Worm (Caenorhabditis elegans): ENCODE measurements around the gene clec-178.

Gene clec-178

ce11 chrIV:5657126-5657666 lies 3.4 kb downstream of the clec-178 start:
- TF ChIP-seq flt-1 (GFP tag; IDR thresholded peaks at IDR 0.05) (no peak), cog-1 (tag; optimal IDR thresholded peaks at IDR 0.05) (peak; percentile 26)

- TF ChIP-seq ztf-23 (GFP tag; IDR thresholded peaks at IDR 0.05) (no peak), cog-1 (tag; optimal IDR thresholded peaks at IDR 0.05) (no peak), T22C8.4 (GFP tag; IDR thresholded peaks at IDR 0.05) (no peak), klf-2 (GFP tag; conservative IDR thresholded peaks at IDR 0.05) (no peak), tab-1 (GFP tag; IDR thresholded peaks at IDR 0.05) (no peak), med-1 (GFP tag; optimal IDR thresholded peaks at IDR 0.05; ENCODE audit: insufficient read depth) (no peak), flt-1 (GFP tag; IDR thresholded peaks at IDR 0.05) (no peak), ztf-29 (GFP tag; IDR thresholded peaks at IDR 0.05) (no peak), ref-1 (GFP tag; conservative IDR thresholded peaks at IDR 0.05) (no peak)
These were observed 4.5 kb downstream of the clec-178 start for ce11 chrIV:5658225-5658624.

ce11 chrIV:5658897-5659296 lies 5.1 kb downstream of the clec-178 start:
- TF ChIP-seq ztf-29 (GFP tag; IDR thresholded peaks at IDR 0.05) (no peak), flt-1 (GFP tag; IDR thresholded peaks at IDR 0.05) (no peak), tab-1 (GFP tag; IDR thresholded peaks at IDR 0.05) (no peak), T22C8.4 (GFP tag; IDR thresholded peaks at IDR 0.05) (no peak), ztf-23 (GFP tag; IDR thresholded peaks at IDR 0.05) (no peak), klf-2 (GFP tag; conservative IDR thresholded peaks at IDR 0.05) (no peak), med-1 (GFP tag; optimal IDR thresholded peaks at IDR 0.05; ENCODE audit: insufficient read depth) (no peak), cog-1 (tag; optimal IDR thresholded peaks at IDR 0.05) (no peak), ref-1 (GFP tag; conservative IDR thresholded peaks at IDR 0.05) (no peak)

ce11 chrIV:5659461-5659860 lies 5.7 kb downstream of the clec-178 start:
- TF ChIP-seq ztf-29 (GFP tag; IDR thresholded peaks at IDR 0.05) (no peak), cog-1 (tag; optimal IDR thresholded peaks at IDR 0.05) (no peak), ref-1 (GFP tag; conservative IDR thresholded peaks at IDR 0.05) (no peak), flt-1 (GFP tag; IDR thresholded peaks at IDR 0.05) (no peak)

- TF ChIP-seq cog-1 (tag; optimal IDR thresholded peaks at IDR 0.05) = no peak
- TF ChIP-seq med-1 (GFP tag; optimal IDR thresholded peaks at IDR 0.05; ENCODE audit: insufficient read depth) = no peak
- no peak for TF ChIP-seq klf-2 (GFP tag; conservative IDR thresholded peaks at IDR 0.05)
- no peak for TF ChIP-seq T22C8.4 (GFP tag; IDR thresholded peaks at IDR 0.05)
- no peak for TF ChIP-seq ref-1 (GFP tag; conservative IDR thresholded peaks at IDR 0.05)
- no peak for TF ChIP-seq ztf-23 (GFP tag; IDR thresholded peaks at IDR 0.05)
- TF ChIP-seq flt-1 (GFP tag; IDR thresholded peaks at IDR 0.05) = no peak
- no peak for TF ChIP-seq tab-1 (GFP tag; IDR thresholded peaks at IDR 0.05)
- no peak for TF ChIP-seq ztf-29 (GFP tag; IDR thresholded peaks at IDR 0.05)
These were observed 6.5 kb downstream of the clec-178 start, which contains the start of gene skn-1 for ce11 chrIV:5660239-5660638. TSS of gene skn-1 (minus strand) at chrIV:5660384.

- TF ChIP-seq ztf-23 (GFP tag; IDR thresholded peaks at IDR 0.05) (no peak), cog-1 (tag; optimal IDR thresholded peaks at IDR 0.05) (no peak), ztf-29 (GFP tag; IDR thresholded peaks at IDR 0.05) (no peak), ref-1 (GFP tag; conservative IDR thresholded peaks at IDR 0.05) (no peak), klf-2 (GFP tag; conservative IDR thresholded peaks at IDR 0.05) (no peak), flt-1 (GFP tag; IDR thresholded peaks at IDR 0.05) (no peak), med-1 (GFP tag; optimal IDR thresholded peaks at IDR 0.05; ENCODE audit: insufficient read depth) (no peak), T22C8.4 (GFP tag; IDR thresholded peaks at IDR 0.05) (no peak), tab-1 (GFP tag; IDR thresholded peaks at IDR 0.05) (no peak)
These were observed 8.3 kb downstream of the clec-178 start for ce11 chrIV:5662073-5662472.

ce11 chrIV:5662886-5663285 lies 9.1 kb downstream of the clec-178 start:
- TF ChIP-seq ref-1 (GFP tag; conservative IDR thresholded peaks at IDR 0.05) (no peak), ztf-23 (GFP tag; IDR thresholded peaks at IDR 0.05) (no peak), T22C8.4 (GFP tag; IDR thresholded peaks at IDR 0.05) (no peak), tab-1 (GFP tag; IDR thresholded peaks at IDR 0.05) (no peak)

- TF ChIP-seq tab-1 (GFP tag; IDR thresholded peaks at IDR 0.05) (no peak), flt-1 (GFP tag; IDR thresholded peaks at IDR 0.05) (no peak), ztf-29 (GFP tag; IDR thresholded peaks at IDR 0.05) (no peak), med-1 (GFP tag; optimal IDR thresholded peaks at IDR 0.05; ENCODE audit: insufficient read depth) (no peak), ref-1 (GFP tag; conservative IDR thresholded peaks at IDR 0.05) (no peak), klf-2 (GFP tag; conservative IDR thresholded peaks at IDR 0.05) (no peak), T22C8.4 (GFP tag; IDR thresholded peaks at IDR 0.05) (no peak), ztf-23 (GFP tag; IDR thresholded peaks at IDR 0.05) (no peak), cog-1 (tag; optimal IDR thresholded peaks at IDR 0.05) (no peak)
These were observed 10.7 kb downstream of the clec-178 start, which contains the start of gene bec-1 for ce11 chrIV:5664375-5665004. TSS of gene bec-1 (minus strand) at chrIV:5664425.

ce11 chrIV:5665353-5665918 lies 11.7 kb downstream of the clec-178 start:
- TF ChIP-seq ztf-29 (GFP tag; IDR thresholded peaks at IDR 0.05) = no peak
- TF ChIP-seq T22C8.4 (GFP tag; IDR thresholded peaks at IDR 0.05) = no peak
- no peak for TF ChIP-seq flt-1 (GFP tag; IDR thresholded peaks at IDR 0.05)
- TF ChIP-seq tab-1 (GFP tag; IDR thresholded peaks at IDR 0.05) = no peak
- no peak for TF ChIP-seq ztf-23 (GFP tag; IDR thresholded peaks at IDR 0.05)
- TF ChIP-seq ref-1 (GFP tag; conservative IDR thresholded peaks at IDR 0.05) = no peak

All from whole organism, midembryonic.